Worm (Caenorhabditis elegans): ENCODE data around the gene cutl-17.

DNA sequence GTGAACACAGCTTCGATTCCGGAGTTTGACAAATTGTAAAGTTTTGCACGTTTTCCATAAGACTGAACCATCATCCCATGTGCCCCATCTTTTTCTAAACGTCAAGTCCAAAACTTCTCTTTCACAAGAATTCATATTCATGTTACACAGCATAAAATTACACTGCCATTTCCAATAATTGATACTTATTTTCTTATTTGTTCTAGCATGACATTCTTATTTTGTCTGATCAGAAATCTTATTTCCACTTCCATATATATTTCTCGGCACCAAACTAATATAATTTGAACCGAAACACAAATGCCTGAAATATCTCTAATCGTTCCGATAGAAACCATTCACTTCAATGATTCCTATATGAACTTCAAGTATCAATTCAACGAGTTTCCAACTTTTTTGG lies 28.7 kb upstream of the cutl-17 start, which contains the start of gene sru-2:
- no peak for TF ChIP-seq pag-3 (tag; optimal IDR thresholded peaks at IDR 0.05; ENCODE audit: borderline replicate concordance, insufficient read depth)
- TF ChIP-seq lin-13 (GFP tag; optimal IDR thresholded peaks at IDR 0.05): no peak
- no peak for TF ChIP-seq ztf-11 (tag; optimal IDR thresholded peaks at IDR 0.05)
- TF ChIP-seq ama-1 (optimal IDR thresholded peaks at IDR 0.05): no peak
- no peak for TF ChIP-seq elt-3 (tag; optimal IDR thresholded peaks at IDR 0.05)
- no peak for TF ChIP-seq aly-2 (tag; optimal IDR thresholded peaks at IDR 0.05)
- TF ChIP-seq fkh-4 (tag; optimal IDR thresholded peaks at IDR 0.05; ENCODE audit: borderline replicate concordance): no peak
- TF ChIP-seq pqm-1 (tag; optimal IDR thresholded peaks at IDR 0.05): no peak
- TF ChIP-seq fos-1 (tag; optimal IDR thresholded peaks at IDR 0.05): no peak
- TF ChIP-seq nhr-11 (tag; optimal IDR thresholded peaks at IDR 0.05): no peak
- TF ChIP-seq lin-14 (GFP tag; optimal IDR thresholded peaks at IDR 0.05): no peak
- no peak for TF ChIP-seq sup-37 (GFP tag; optimal IDR thresholded peaks at IDR 0.05)

All from whole organism, L1 larva.